Fruit fly (Drosophila melanogaster) whole organism, prepupa: ENCODE data around the gene Bap111.
A peak's percentile ranks its signal among the peaks of the same experiment; 100 is the strongest.

Experiments used
- Blimp-1 ChIP-seq: fragments of 200-800 bp; sonication (Bioruptor generic); optimal IDR thresholded peaks from 3 replicates; lab custom pipeline; 2017; ENCODE audit warnings: missing biosample characterization, missing genetic modification characterization, mild to moderate bottlenecking, moderate library complexity, missing genetic modification reagents
- CG10631 ChIP-seq: fragments of 200-800 bp; sonication (Bioruptor generic); optimal IDR thresholded peaks from 2 replicates; lab custom pipeline; 2016; ENCODE audit warnings: missing biosample characterization, missing genetic modification characterization
- CG10669 ChIP-seq: fragments of 200-800 bp; sonication (Bioruptor generic); optimal IDR thresholded peaks from 3 replicates; lab custom pipeline; 2018; ENCODE audit warnings: missing biosample characterization, mild to moderate bottlenecking, missing genetic modification characterization, moderate library complexity
- CG11294 ChIP-seq: fragments of 200-800 bp; sonication (Bioruptor generic); IDR thresholded peaks from 2 replicates; pipeline ENCODE4 v1.3.6; 2022; ENCODE audit warnings: missing biosample characterization, missing genetic modification characterization
- CG11762 ChIP-seq: fragments of 200-800 bp; sonication (Bioruptor generic); optimal IDR thresholded peaks from 3 replicates; lab custom pipeline; 2016; ENCODE audit warnings: missing biosample characterization, missing genetic modification characterization; ENCODE audit not compliant: insufficient read depth
- CG15336 ChIP-seq: fragments of 200-800 bp; sonication (Bioruptor generic); IDR thresholded peaks from 2 replicates; pipeline ENCODE4 v1.3.6; 2022; ENCODE audit warnings: missing biosample characterization, missing genetic modification characterization
- CG1621 ChIP-seq: fragments of 200-800 bp; sonication (Bioruptor generic); optimal IDR thresholded peaks from 3 replicates; lab custom pipeline; 2018; ENCODE audit warnings: missing biosample characterization, mild to moderate bottlenecking, missing genetic modification characterization
- CG16779 ChIP-seq: fragments of 200-800 bp; sonication (Bioruptor generic); optimal IDR thresholded peaks from 3 replicates; lab custom pipeline; 2017; ENCODE audit warnings: missing biosample characterization, mild to moderate bottlenecking, missing genetic modification characterization
- CG3032 ChIP-seq: fragments of 200-800 bp; optimal IDR thresholded peaks from 2 replicates; lab custom pipeline; 2019; ENCODE audit warnings: missing biosample characterization, mild to moderate bottlenecking, missing genetic modification characterization, moderate library complexity
- CG31627 ChIP-seq: fragments of 200-800 bp; sonication (Bioruptor generic); optimal IDR thresholded peaks from 3 replicates; lab custom pipeline; 2016; ENCODE audit warnings: missing biosample characterization, missing genetic modification characterization
- CG32006 ChIP-seq: fragments of 200-800 bp; sonication (Bioruptor generic); optimal IDR thresholded peaks from 3 replicates; lab custom pipeline; 2017; ENCODE audit warnings: missing biosample characterization, mild to moderate bottlenecking, missing genetic modification characterization
- CG34406 ChIP-seq: fragments of 200-800 bp; sonication (Bioruptor generic); optimal IDR thresholded peaks from 3 replicates; lab custom pipeline; 2016; ENCODE audit warnings: missing biosample characterization, missing genetic modification characterization
- CG3919 ChIP-seq: fragments of 200-800 bp; sonication (Bioruptor generic); optimal IDR thresholded peaks from 3 replicates; lab custom pipeline; 2016; ENCODE audit warnings: missing biosample characterization, missing genetic modification characterization
- CG4318 ChIP-seq: fragments of 200-800 bp; sonication (Bioruptor generic); optimal IDR thresholded peaks from 3 replicates; lab custom pipeline; 2017; ENCODE audit warnings: missing biosample characterization, mild to moderate bottlenecking, missing genetic modification characterization
- CG6276 ChIP-seq: fragments of 200-800 bp; sonication (Bioruptor generic); optimal IDR thresholded peaks from 2 replicates; lab custom pipeline; 2017; ENCODE audit warnings: missing biosample characterization, mild to moderate bottlenecking, missing genetic modification characterization
- CG6792 ChIP-seq: fragments of 200-800 bp; sonication (Bioruptor generic); optimal IDR thresholded peaks from 3 replicates; lab custom pipeline; 2016; ENCODE audit warnings: missing biosample characterization, missing genetic modification characterization
- CG6808 ChIP-seq: fragments of 200-800 bp; sonication (Bioruptor generic); optimal IDR thresholded peaks from 3 replicates; lab custom pipeline; 2017; ENCODE audit warnings: missing biosample characterization, missing genetic modification characterization, mild to moderate bottlenecking, moderate library complexity, missing genetic modification reagents
- CG6854 ChIP-seq: fragments of 200-800 bp; sonication (Bioruptor generic); optimal IDR thresholded peaks from 2 replicates; lab custom pipeline; 2017; ENCODE audit warnings: missing biosample characterization, mild to moderate bottlenecking, missing genetic modification characterization
- CG8119 ChIP-seq: fragments of 200-800 bp; sonication (Bioruptor generic); IDR thresholded peaks from 3 replicates; pipeline ENCODE4 v1.3.6; 2022; ENCODE audit warnings: missing biosample characterization, missing genetic modification characterization
- CG8632 ChIP-seq: fragments of 200-800 bp; sonication (Bioruptor generic); optimal IDR thresholded peaks from 3 replicates; lab custom pipeline; 2016; ENCODE audit warnings: missing biosample characterization, missing genetic modification characterization
- CG9139 ChIP-seq: fragments of 200-800 bp; sonication (Bioruptor generic); optimal IDR thresholded peaks from 3 replicates; lab custom pipeline; 2017; ENCODE audit warnings: missing biosample characterization, mild to moderate bottlenecking, missing genetic modification characterization
- Eip78C ChIP-seq: fragments of 200-800 bp; sonication (Bioruptor generic); peaks from one replicate; lab custom pipeline; 2016; ENCODE audit warnings: missing biosample characterization, missing genetic modification characterization
- Eip93F ChIP-seq: fragments of 200-800 bp; sonication (Bioruptor generic); optimal IDR thresholded peaks from 2 replicates; lab custom pipeline; 2016; ENCODE audit warnings: missing biosample characterization, mild to moderate bottlenecking, missing genetic modification characterization
- Ets21C ChIP-seq: fragments of 200-800 bp; sonication (Bioruptor generic); optimal IDR thresholded peaks from 3 replicates; lab custom pipeline; 2016; ENCODE audit warnings: missing biosample characterization, missing genetic modification characterization
- Ets96B ChIP-seq: fragments of 200-800 bp; optimal IDR thresholded peaks from 2 replicates; lab custom pipeline; 2019; ENCODE audit warnings: missing biosample characterization, mild to moderate bottlenecking, missing genetic modification characterization, moderate library complexity
- Gug ChIP-seq: fragments of 200-800 bp; sonication (Bioruptor generic); IDR thresholded peaks from 2 replicates; pipeline ENCODE4 v1.3.6; 2022; ENCODE audit warnings: missing biosample characterization, missing genetic modification characterization
- Hr38 ChIP-seq: sonication (Bioruptor generic); optimal IDR thresholded peaks from 2 replicates; lab custom pipeline; 2016; ENCODE audit warnings: missing biosample characterization, missing genetic modification characterization
- Hr39 ChIP-seq: fragments of 200-800 bp; sonication (Bioruptor generic); optimal IDR thresholded peaks from 2 replicates; lab custom pipeline; 2016; ENCODE audit warnings: missing biosample characterization, missing genetic modification characterization
- Hr4 ChIP-seq: fragments of 200-800 bp; sonication (Bioruptor generic); optimal IDR thresholded peaks from 3 replicates; lab custom pipeline; 2016; ENCODE audit warnings: missing biosample characterization, missing genetic modification characterization
- Lpt ChIP-seq: fragments of 200-800 bp; sonication (Bioruptor generic); optimal IDR thresholded peaks from 3 replicates; lab custom pipeline; 2016; ENCODE audit warnings: missing biosample characterization, missing genetic modification characterization
- OdsH ChIP-seq: fragments of 200-800 bp; sonication (Bioruptor generic); optimal IDR thresholded peaks from 3 replicates; lab custom pipeline; 2016; ENCODE audit warnings: missing biosample characterization, missing genetic modification characterization
- Smox ChIP-seq: fragments of 200-800 bp; sonication (Bioruptor generic); optimal IDR thresholded peaks from 3 replicates; lab custom pipeline; 2016; ENCODE audit warnings: missing biosample characterization, missing genetic modification characterization
- Sox102F ChIP-seq: fragments of 200-800 bp; sonication (Bioruptor generic); optimal IDR thresholded peaks from 2 replicates; lab custom pipeline; 2016; ENCODE audit warnings: missing biosample characterization, mild to moderate bottlenecking, missing genetic modification characterization
- Sox15 ChIP-seq: fragments of 200-800 bp; sonication (Bioruptor generic); optimal IDR thresholded peaks from 3 replicates; lab custom pipeline; 2016; ENCODE audit warnings: missing biosample characterization, missing genetic modification characterization
- achi ChIP-seq: fragments of 200-800 bp; sonication (Bioruptor generic); optimal IDR thresholded peaks from 3 replicates; lab custom pipeline; 2016; ENCODE audit warnings: missing biosample characterization, missing genetic modification characterization
- cyc ChIP-seq: fragments of 200-800 bp; sonication (Bioruptor generic); optimal IDR thresholded peaks from 3 replicates; lab custom pipeline; 2016; ENCODE audit warnings: missing biosample characterization, missing genetic modification characterization
- dsx ChIP-seq: fragments of 200-800 bp; optimal IDR thresholded peaks from 3 replicates; lab custom pipeline; 2019; ENCODE audit warnings: missing biosample characterization, mild to moderate bottlenecking, missing genetic modification characterization, moderate library complexity; ENCODE audit not compliant: poor library complexity, severe bottlenecking
- eg ChIP-seq: fragments of 200-800 bp; sonication (Bioruptor generic); IDR thresholded peaks from 3 replicates; pipeline ENCODE4 v1.3.6; 2022; ENCODE audit warnings: missing biosample characterization, missing genetic modification characterization
- esn ChIP-seq: fragments of 200-800 bp; sonication (Bioruptor generic); optimal IDR thresholded peaks from 2 replicates; lab custom pipeline; 2016; ENCODE audit warnings: missing biosample characterization, mild to moderate bottlenecking, missing genetic modification characterization, moderate library complexity
- fd59A ChIP-seq: fragments of 200-800 bp; sonication (Bioruptor generic); optimal IDR thresholded peaks from 2 replicates; lab custom pipeline; 2017; ENCODE audit warnings: missing biosample characterization, mild to moderate bottlenecking, missing genetic modification characterization, missing genetic modification reagents
- lz ChIP-seq: fragments of 200-800 bp; sonication (Bioruptor generic); optimal IDR thresholded peaks from 3 replicates; lab custom pipeline; 2016; ENCODE audit warnings: missing biosample characterization, missing genetic modification characterization
- net ChIP-seq: fragments of 200-800 bp; sonication (Bioruptor generic); optimal IDR thresholded peaks from 3 replicates; lab custom pipeline; 2016; ENCODE audit warnings: missing biosample characterization, missing genetic modification characterization
- pdm3 ChIP-seq: fragments of 200-800 bp; sonication (Bioruptor generic); optimal IDR thresholded peaks from 3 replicates; lab custom pipeline; 2016; ENCODE audit warnings: missing biosample characterization, missing genetic modification characterization
- spab ChIP-seq: fragments of 200-800 bp; sonication (Bioruptor generic); optimal IDR thresholded peaks from 2 replicates; lab custom pipeline; 2017; ENCODE audit warnings: missing biosample characterization, mild to moderate bottlenecking, missing genetic modification characterization, missing genetic modification reagents
- ss ChIP-seq, 2 experiments: fragments of 200-800 bp; sonication (Bioruptor generic); optimal IDR thresholded peaks; 2 replicates in 1 of 2; 3 replicates in 1 of 2; lab custom pipeline; 2017 to 2018; ENCODE audit warnings: mild to moderate bottlenecking in 2 of 2, missing biosample characterization in 2 of 2, missing genetic modification characterization in 2 of 2, moderate library complexity in 1 of 2
- svp ChIP-seq: fragments of 200-800 bp; sonication (Bioruptor generic); peaks from one replicate; lab custom pipeline; 2016; ENCODE audit warnings: missing biosample characterization, missing genetic modification characterization
- topi ChIP-seq: fragments of 200-800 bp; sonication (Bioruptor generic); optimal IDR thresholded peaks from 3 replicates; lab custom pipeline; 2016; ENCODE audit warnings: missing biosample characterization, missing genetic modification characterization
- vri ChIP-seq: fragments of 200-800 bp; sonication (Bioruptor generic); optimal IDR thresholded peaks from 3 replicates; lab custom pipeline; 2016; ENCODE audit warnings: missing biosample characterization, mild to moderate bottlenecking, missing genetic modification characterization

The Bap111 gene

dm6 chrX:9155715-9156387, 6.7 kb downstream of the Bap111 start (continued):
- no peak for TF ChIP-seq CG6854
- TF ChIP-seq Eip78C: peak; percentile 44
- peak; percentile 58 for TF ChIP-seq CG6808 (GFP tag; lab: Kevin White, UChicago)
- TF ChIP-seq Sox102F (GFP tag; lab: Kevin White, UChicago): no peak
- peak; percentile 54; the same call in 1 of the 3 replicates for TF ChIP-seq eg
- peak; percentile 95 for TF ChIP-seq vri
- no peak for TF ChIP-seq CG11294
- TF ChIP-seq dsx: peak; percentile 43
- TF ChIP-seq Lpt (GFP tag; lab: Kevin White, UChicago): no peak
- TF ChIP-seq CG3919 (GFP tag; lab: Kevin White, UChicago): no peak
- no peak for TF ChIP-seq Hr39 (GFP tag; lab: Kevin White, UChicago)
- TF ChIP-seq CG8632: no peak
- peak; percentile 30 for TF ChIP-seq CG11762
- TF ChIP-seq Blimp-1 (GFP tag; lab: Kevin White, UChicago): no peak
- TF ChIP-seq Gug (GFP tag; lab: Robert Waterston, UW): no peak; the same call in 1 of the 2 replicates
- TF ChIP-seq cyc (GFP tag; lab: Kevin White, UChicago): no peak
- no peak for TF ChIP-seq lz (GFP tag; lab: Kevin White, UChicago)
- no peak for TF ChIP-seq CG6792 (GFP tag; lab: Kevin White, UChicago)
- peak; percentile 22 for TF ChIP-seq topi

- TF ChIP-seq achi (no peak), CG6276 (GFP tag; lab: Kevin White, UChicago) (no peak), Sox102F (GFP tag; lab: Kevin White, UChicago) (peak; percentile 32), net (no peak), vri (peak; percentile 33), Eip78C (peak; percentile 64), CG9139 (GFP tag; lab: Kevin White, UChicago) (no peak), CG16779 (tag; lab: Kevin White, UChicago) (no peak), Lpt (GFP tag; lab: Kevin White, UChicago) (no peak), fd59A (GFP tag; lab: Kevin White, UChicago) (no peak), Eip93F (GFP tag; lab: Kevin White, UChicago) (peak; percentile 2), Gug (GFP tag; lab: Robert Waterston, UW) (no peak), CG6854 (peak; percentile 15), CG6792 (GFP tag; lab: Kevin White, UChicago) (no peak), CG11294 (no peak), CG1621 (no peak), CG10669 (GFP tag; lab: Kevin White, UChicago) (no peak), topi (peak; percentile 31), OdsH (GFP tag; lab: Kevin White, UChicago) (no peak), CG10631 (no peak), CG31627 (no peak), Ets21C (GFP tag; lab: Kevin White, UChicago) (no peak), CG4318 (GFP tag; lab: Kevin White, UChicago) (no peak), esn (GFP tag; lab: Kevin White, UChicago) (peak; percentile 11), ss (GFP tag; optimal IDR thresholded peaks at IDR 0.05; lab: Kevin White, UChicago) (no peak), CG11762 (no peak), Ets96B (tag; lab: Kevin White, UChicago) (no peak), Smox (no peak), svp (peak; percentile 60), Sox15 (GFP tag; lab: Kevin White, UChicago) (no peak), spab (GFP tag; lab: Kevin White, UChicago) (no peak), pdm3 (GFP tag; lab: Kevin White, UChicago) (no peak), Hr38 (GFP tag; lab: Kevin White, UChicago) (no peak), eg (no peak; the same call in 2 of the 3 replicates), CG15336 (GFP tag; lab: Robert Waterston, UW) (no peak), CG32006 (GFP tag; lab: Kevin White, UChicago) (no peak), cyc (GFP tag; lab: Kevin White, UChicago) (no peak), CG8119 (GFP tag; lab: Robert Waterston, UW) (no peak), CG3032 (tag; lab: Kevin White, UChicago) (no peak), Hr4 (GFP tag; lab: Kevin White, UChicago) (no peak), Hr39 (GFP tag; lab: Kevin White, UChicago) (no peak), CG34406 (no peak), CG3919 (GFP tag; lab: Kevin White, UChicago) (no peak)
These were observed 7.3 kb downstream of the Bap111 start, which contains the start of gene His3.3B for dm6 chrX:9156388-9156823. His3.3B (minus strand) TSS chrX:9156669.
